Worm (Caenorhabditis elegans) whole organism, young adult: ENCODE data around the gene cpz-2.

ENCODE experiments used
- F10E7.11 ChIP-seq: sonication (generic microtip); optimal IDR thresholded peaks from 2 replicates; lab custom pipeline; 2017; ENCODE audit warnings: mild to moderate bottlenecking, missing genetic modification characterization, moderate library complexity, missing compliant biosample characterization
- F23B12.7 ChIP-seq: sonication (generic microtip); optimal IDR thresholded peaks from 2 replicates; lab custom pipeline; 2017; ENCODE audit warnings: missing genetic modification characterization, mild to moderate bottlenecking, missing compliant biosample characterization, antibody characterized with exemption, moderate library complexity; ENCODE audit not compliant: insufficient read depth
- K12H6.12 ChIP-seq: fragments of 200-800 bp; sonication (Bioruptor generic); optimal IDR thresholded peaks from 2 replicates; lab custom pipeline; 2018; ENCODE audit warnings: mild to moderate bottlenecking, missing genetic modification characterization, missing compliant biosample characterization
- athp-1 ChIP-seq: sonication (generic microtip); optimal IDR thresholded peaks from 2 replicates; lab custom pipeline; 2017; ENCODE audit warnings: mild to moderate bottlenecking, missing genetic modification characterization, missing compliant biosample characterization
- ccch-3 ChIP-seq: fragments of 200-800 bp; sonication (Bioruptor generic); optimal IDR thresholded peaks from 2 replicates; lab custom pipeline; 2018; ENCODE audit warnings: mild to moderate bottlenecking, missing genetic modification characterization, missing compliant biosample characterization
- dpl-1 ChIP-seq: fragments of 150-350 bp; optimal IDR thresholded peaks from 2 replicates; lab custom pipeline; 2014; ENCODE audit warnings: missing biosample characterization, missing genetic modification reagents, missing genetic modification characterization
- ets-4 ChIP-seq: fragments of 200-800 bp; sonication (Bioruptor generic); optimal IDR thresholded peaks from 2 replicates; lab custom pipeline; 2018; ENCODE audit warnings: mild to moderate bottlenecking, missing genetic modification characterization, missing compliant biosample characterization
- hlh-26 ChIP-seq: fragments of 200-800 bp; sonication (Bioruptor generic); conservative IDR thresholded peaks from 2 replicates; pipeline ENCODE4 v1.3.6; 2022; ENCODE audit warnings: missing genetic modification reagents, missing genetic modification characterization, missing compliant biosample characterization
- madf-10 ChIP-seq: sonication (generic microtip); optimal IDR thresholded peaks from 2 replicates; lab custom pipeline; 2016; ENCODE audit warnings: mild to moderate bottlenecking, missing genetic modification characterization, missing compliant biosample characterization
- rec-8 ChIP-seq, 2 experiments: sonication (generic microtip); optimal IDR thresholded peaks; 2 replicates each; lab custom pipeline; 2016; ENCODE audit warnings: mild to moderate bottlenecking in 2 of 2, missing genetic modification characterization in 2 of 2, missing genetic modification reagents in 2 of 2, missing genotype in 2 of 2, missing biosample characterization in 1 of 2, missing compliant biosample characterization in 1 of 2, moderate library complexity in 1 of 2
- snpc-3.4 ChIP-seq: sonication (generic microtip); optimal IDR thresholded peaks from 2 replicates; lab custom pipeline; 2017; ENCODE audit warnings: missing genetic modification characterization, mild to moderate bottlenecking, missing compliant biosample characterization, antibody characterized with exemption, moderate library complexity, missing genotype, missing genetic modification reagents

- TF ChIP-seq ccch-3 (GFP tag; lab: Kevin White, UChicago) (no peak), rec-8 (tag; optimal IDR thresholded peaks at IDR 0.05; lab: Kevin White, UChicago) (no peak), K12H6.12 (tag; lab: Kevin White, UChicago) (no peak), snpc-3.4 (tag; lab: Kevin White, UChicago) (no peak), ets-4 (no peak), hlh-26 (no peak), athp-1 (tag; lab: Kevin White, UChicago) (no peak), F10E7.11 (tag; lab: Kevin White, UChicago) (no peak), dpl-1 (GFP tag; lab: Kevin White, UChicago) (peak; percentile 26), F23B12.7 (no peak), madf-10 (tag; lab: Kevin White, UChicago) (no peak)
These were observed 28.1 kb downstream of the cpz-2 start for ce11 chrV:13409089-13409488.
